Worm (Caenorhabditis elegans) whole organism, early embryonic: ENCODE data around the gene mrpl-42.

ENCODE experiments used
- B0310.2 ChIP-seq: sonication (generic microtip); optimal IDR thresholded peaks from 2 replicates; lab custom pipeline; 2016; ENCODE audit warnings: mild to moderate bottlenecking, missing genetic modification characterization, missing compliant biosample characterization
- F13C5.2 ChIP-seq: sonication (generic microtip); optimal IDR thresholded peaks from 2 replicates; lab custom pipeline; 2017; ENCODE audit warnings: mild to moderate bottlenecking, missing genetic modification characterization, inconsistent platforms, missing compliant biosample characterization
- aly-1 ChIP-seq: sonication (generic microtip); optimal IDR thresholded peaks from 2 replicates; lab custom pipeline; 2016; ENCODE audit warnings: missing genetic modification characterization, missing compliant biosample characterization
- ama-1 ChIP-seq: fragments of 150-350 bp; optimal IDR thresholded peaks from 2 replicates; lab custom pipeline; 2014
- ceh-13 ChIP-seq: fragments of 200-800 bp; sonication (Bioruptor generic); optimal IDR thresholded peaks from 2 replicates; lab custom pipeline; 2018; ENCODE audit warnings: mild to moderate bottlenecking, missing genetic modification characterization, missing compliant biosample characterization
- ets-7 ChIP-seq: sonication (generic microtip); optimal IDR thresholded peaks from 2 replicates; lab custom pipeline; 2016; ENCODE audit warnings: missing genotype, missing genetic modification characterization, missing compliant biosample characterization
- flt-1 ChIP-seq: fragments of 200-800 bp; sonication (Bioruptor generic); IDR thresholded peaks from 2 replicates; pipeline ENCODE4 v1.3.6; 2022; ENCODE audit warnings: missing genetic modification characterization, missing compliant biosample characterization
- hmg-4 ChIP-seq: fragments of 200-800 bp; sonication (Bioruptor generic); optimal IDR thresholded peaks from 2 replicates; lab custom pipeline; 2018; ENCODE audit warnings: mild to moderate bottlenecking, missing genetic modification characterization, missing compliant biosample characterization
- pes-1 ChIP-seq: fragments of 200-800 bp; sonication (Bioruptor generic); IDR thresholded peaks from 2 replicates; pipeline ENCODE4 v1.3.6; 2022; ENCODE audit warnings: missing genetic modification reagents, missing genetic modification characterization, missing compliant biosample characterization
- scrt-1 ChIP-seq: fragments of 200-800 bp; sonication (Bioruptor generic); IDR thresholded peaks from 2 replicates; pipeline ENCODE4 v1.3.6; 2022; ENCODE audit warnings: missing genetic modification characterization, missing compliant biosample characterization
- sea-1 ChIP-seq: fragments of 200-800 bp; sonication (Bioruptor generic); conservative IDR thresholded peaks from 2 replicates; pipeline ENCODE4 v1.3.6; 2022; ENCODE audit warnings: missing genetic modification characterization, missing compliant biosample characterization
- tbx-11 ChIP-seq: fragments of 200-800 bp; sonication (Bioruptor generic); IDR thresholded peaks from 2 replicates; pipeline ENCODE4 v1.3.6; 2022; ENCODE audit warnings: missing genetic modification characterization, missing compliant biosample characterization
- tbx-37 ChIP-seq: fragments of 200-800 bp; sonication (Bioruptor generic); conservative IDR thresholded peaks from 2 replicates; pipeline ENCODE4 v1.3.6; 2022; ENCODE audit warnings: missing genetic modification reagents, missing genetic modification characterization, missing compliant biosample characterization
- tra-4 ChIP-seq: sonication (generic microtip); optimal IDR thresholded peaks from 2 replicates; lab custom pipeline; 2017; ENCODE audit warnings: missing genetic modification characterization, missing compliant biosample characterization

DNA sequence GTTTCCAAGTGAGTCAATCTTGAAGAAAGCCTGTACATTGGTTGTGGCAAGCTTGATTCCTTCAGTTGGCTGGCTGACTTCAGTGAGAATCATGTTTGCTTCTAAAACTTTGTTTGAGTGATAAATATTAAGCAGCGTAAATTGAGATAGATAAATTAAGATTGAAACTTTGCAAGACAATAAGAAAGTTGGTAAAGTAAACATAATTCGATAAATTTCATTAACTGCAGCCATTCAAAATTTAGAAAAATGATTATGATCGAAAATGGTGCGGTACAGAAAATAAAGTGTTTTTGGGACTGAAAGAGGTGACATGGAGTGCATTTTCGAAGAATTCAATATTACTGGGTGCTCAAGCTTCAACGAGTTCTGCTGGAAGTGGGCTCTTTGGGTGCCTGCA, 1.3 kb upstream of the mrpl-42 start, which contains the start of gene icln-1:
- TF ChIP-seq F13C5.2 (tag; lab: Kevin White, UChicago) (no peak), hmg-4 (GFP tag; lab: Kevin White, UChicago) (no peak), ets-7 (no peak), pes-1 (GFP tag; lab: Robert Waterston, UW) (no peak), scrt-1 (no peak), ama-1 (lab: Kevin White, UChicago) (no peak), tbx-37 (no peak), tra-4 (tag; lab: Kevin White, UChicago) (no peak), sea-1 (GFP tag; lab: Robert Waterston, UW) (no peak), B0310.2 (tag; lab: Kevin White, UChicago) (no peak), aly-1 (tag; lab: Kevin White, UChicago) (no peak), tbx-11 (no peak), ceh-13 (GFP tag; lab: Kevin White, UChicago) (no peak), flt-1 (GFP tag; lab: Robert Waterston, UW) (no peak)
